Worm (Caenorhabditis elegans) whole organism, L2 larva: ENCODE results near the gene F59B2.12.

Source experiments
- R02D3.7 ChIP-seq: fragments of 150-350 bp; optimal IDR thresholded peaks from 2 replicates; lab custom pipeline; 2014; ENCODE audit warnings: missing biosample characterization, missing genetic modification characterization
- alr-1 ChIP-seq: fragments of 150-350 bp; optimal IDR thresholded peaks from 2 replicates; lab custom pipeline; 2014; ENCODE audit warnings: missing biosample characterization, missing genetic modification characterization
- aly-2 ChIP-seq: fragments of 150-350 bp; optimal IDR thresholded peaks from 2 replicates; lab custom pipeline; 2014; ENCODE audit warnings: missing biosample characterization, missing genetic modification characterization
- blmp-1 ChIP-seq: sonication (generic microtip); optimal IDR thresholded peaks from 2 replicates; lab custom pipeline; 2017; ENCODE audit warnings: missing genetic modification characterization, mild to moderate bottlenecking, missing compliant biosample characterization, antibody characterized with exemption, moderate library complexity; ENCODE audit not compliant: insufficient read depth
- ceh-82 ChIP-seq: fragments of 150-350 bp; optimal IDR thresholded peaks from 2 replicates; lab custom pipeline; 2014; ENCODE audit warnings: missing biosample characterization, missing genetic modification characterization
- dmd-4 ChIP-seq: sonication (generic microtip); optimal IDR thresholded peaks from 2 replicates; lab custom pipeline; 2017; ENCODE audit warnings: missing biosample characterization, missing genetic modification characterization
- elt-3 ChIP-seq: sonication (generic microtip); optimal IDR thresholded peaks from 2 replicates; lab custom pipeline; 2017; ENCODE audit warnings: missing biosample characterization, missing genetic modification characterization
- nhr-11 ChIP-seq: fragments of 150-350 bp; optimal IDR thresholded peaks from 2 replicates; lab custom pipeline; 2014; ENCODE audit warnings: missing biosample characterization, missing genetic modification characterization
- nhr-6 ChIP-seq: fragments of 150-350 bp; optimal IDR thresholded peaks from 2 replicates; lab custom pipeline; 2014; ENCODE audit warnings: missing biosample characterization, missing genetic modification characterization
- unc-39 ChIP-seq: fragments of 150-350 bp; optimal IDR thresholded peaks from 2 replicates; lab custom pipeline; 2014; ENCODE audit warnings: missing biosample characterization, missing genetic modification characterization
- zag-1 ChIP-seq: fragments of 150-350 bp; optimal IDR thresholded peaks from 2 replicates; lab custom pipeline; 2014; ENCODE audit warnings: missing biosample characterization, missing genetic modification characterization
- ztf-11 ChIP-seq: sonication (generic microtip); optimal IDR thresholded peaks from 2 replicates; lab custom pipeline; 2017; ENCODE audit warnings: missing biosample characterization, missing genetic modification characterization
- ztf-4 ChIP-seq: fragments of 150-350 bp; optimal IDR thresholded peaks from 2 replicates; lab custom pipeline; 2014; ENCODE audit warnings: missing biosample characterization, missing genetic modification characterization

DNA sequence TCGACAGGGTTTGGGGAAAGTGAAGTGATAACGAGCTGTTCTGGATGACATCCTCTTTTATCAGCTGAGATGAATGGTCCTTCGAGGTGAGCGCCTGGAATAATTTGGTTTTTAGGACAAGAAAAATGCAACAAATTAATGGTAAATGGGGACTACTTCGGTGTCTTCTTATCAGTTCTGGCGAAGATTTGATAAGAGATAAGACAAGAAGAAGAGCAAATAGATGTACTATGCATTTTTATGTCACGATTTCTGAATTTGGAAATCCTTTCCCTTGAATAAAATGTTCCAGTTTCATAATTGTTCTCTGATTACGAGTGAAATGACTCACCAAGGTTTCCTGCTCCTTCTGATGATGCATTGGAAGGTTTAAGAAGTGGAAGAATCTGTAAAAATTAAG is 19.6 kb upstream of the F59B2.12 start:
- TF ChIP-seq ztf-4 (tag; lab: Kevin White, UChicago) (no peak), nhr-11 (tag; lab: Kevin White, UChicago) (no peak), alr-1 (no peak), zag-1 (tag; lab: Kevin White, UChicago) (no peak), R02D3.7 (no peak), elt-3 (no peak), nhr-6 (tag; lab: Kevin White, UChicago) (no peak), unc-39 (no peak), dmd-4 (tag; lab: Kevin White, UChicago) (no peak), ztf-11 (tag; lab: Kevin White, UChicago) (no peak), blmp-1 (no peak), aly-2 (tag; lab: Kevin White, UChicago) (no peak), ceh-82 (tag; lab: Kevin White, UChicago) (no peak)
